Worm (Caenorhabditis elegans) whole organism, L4 larva: ENCODE results near the gene F35C5.3.

ENCODE experiments used
- F26F4.8 ChIP-seq: fragments of 200-800 bp; sonication (Bioruptor generic); conservative IDR thresholded peaks from 2 replicates; pipeline ENCODE4 v1.3.6; 2022; ENCODE audit warnings: missing genetic modification characterization, missing compliant biosample characterization
- Y5F2A.4 ChIP-seq: fragments of 200-800 bp; sonication (Bioruptor generic); optimal IDR thresholded peaks from 2 replicates; lab custom pipeline; 2018; ENCODE audit warnings: mild to moderate bottlenecking, missing genetic modification characterization, missing compliant biosample characterization
- aly-2 ChIP-seq: sonication (generic microtip); optimal IDR thresholded peaks from 2 replicates; lab custom pipeline; 2018; ENCODE audit warnings: missing biosample characterization, missing genetic modification characterization
- ceh-28 ChIP-seq: fragments of 150-350 bp; optimal IDR thresholded peaks from 2 replicates; lab custom pipeline; 2014; ENCODE audit warnings: missing biosample characterization, missing genetic modification reagents, missing genetic modification characterization
- ceh-32 ChIP-seq: sonication (generic microtip); optimal IDR thresholded peaks from 2 replicates; lab custom pipeline; 2016; ENCODE audit warnings: mild to moderate bottlenecking, missing genetic modification characterization, missing compliant biosample characterization; ENCODE audit not compliant: poor library complexity
- hlh-30 ChIP-seq: sonication (generic microtip); optimal IDR thresholded peaks from 2 replicates; lab custom pipeline; 2017; ENCODE audit warnings: antibody characterized with exemption, mild to moderate bottlenecking, missing genetic modification characterization, missing compliant biosample characterization; ENCODE audit not compliant: insufficient read depth
- jun-1 ChIP-seq: fragments of 150-350 bp; optimal IDR thresholded peaks from 2 replicates; lab custom pipeline; 2014; ENCODE audit warnings: missing biosample characterization, missing genetic modification reagents, missing genetic modification characterization
- lir-3 ChIP-seq: sonication (generic microtip); optimal IDR thresholded peaks from 2 replicates; lab custom pipeline; 2016; ENCODE audit warnings: mild to moderate bottlenecking, missing genetic modification characterization, missing compliant biosample characterization
- madf-9 ChIP-seq: fragments of 200-800 bp; sonication (Bioruptor generic); conservative IDR thresholded peaks from 2 replicates; pipeline ENCODE4 v1.3.6; 2022; ENCODE audit warnings: missing genetic modification reagents, missing genetic modification characterization, missing compliant biosample characterization
- nhr-25 ChIP-seq: sonication (generic microtip); optimal IDR thresholded peaks from 2 replicates; lab custom pipeline; 2017; ENCODE audit warnings: missing genetic modification characterization, mild to moderate bottlenecking, missing compliant biosample characterization, antibody characterized with exemption, moderate library complexity, borderline replicate concordance; ENCODE audit not compliant: insufficient read depth
- nhr-6 ChIP-seq: fragments of 150-350 bp; optimal IDR thresholded peaks from 2 replicates; lab custom pipeline; 2014; ENCODE audit warnings: missing biosample characterization, missing genetic modification characterization
- nhr-76 ChIP-seq: fragments of 150-350 bp; optimal IDR thresholded peaks from 2 replicates; lab custom pipeline; 2014; ENCODE audit warnings: missing biosample characterization, missing genetic modification characterization
- pqm-1 ChIP-seq: sonication (generic microtip); optimal IDR thresholded peaks from 2 replicates; lab custom pipeline; 2017; ENCODE audit warnings: missing biosample characterization, missing genetic modification characterization
- snpc-4 ChIP-seq: fragments of 150-350 bp; optimal IDR thresholded peaks from 2 replicates; lab custom pipeline; 2014; ENCODE audit warnings: missing biosample characterization, missing genetic modification characterization
- tag-97 ChIP-seq: fragments of 200-800 bp; sonication (Bioruptor generic); IDR thresholded peaks from 2 replicates; pipeline ENCODE4 v1.3.6; 2022; ENCODE audit warnings: missing genetic modification characterization, missing compliant biosample characterization
- tra-1 ChIP-seq: fragments of 200-800 bp; sonication (Bioruptor generic); IDR thresholded peaks from 2 replicates; pipeline ENCODE4 v1.3.6; 2022; ENCODE audit warnings: missing genetic modification reagents, missing genetic modification characterization, missing compliant biosample characterization
- zfp-3 ChIP-seq: fragments of 200-800 bp; sonication (Bioruptor generic); conservative IDR thresholded peaks from 2 replicates; pipeline ENCODE4 v1.3.6; 2022; ENCODE audit warnings: missing genetic modification reagents, missing genetic modification characterization, missing compliant biosample characterization

F35C5.3 gene

DNA sequence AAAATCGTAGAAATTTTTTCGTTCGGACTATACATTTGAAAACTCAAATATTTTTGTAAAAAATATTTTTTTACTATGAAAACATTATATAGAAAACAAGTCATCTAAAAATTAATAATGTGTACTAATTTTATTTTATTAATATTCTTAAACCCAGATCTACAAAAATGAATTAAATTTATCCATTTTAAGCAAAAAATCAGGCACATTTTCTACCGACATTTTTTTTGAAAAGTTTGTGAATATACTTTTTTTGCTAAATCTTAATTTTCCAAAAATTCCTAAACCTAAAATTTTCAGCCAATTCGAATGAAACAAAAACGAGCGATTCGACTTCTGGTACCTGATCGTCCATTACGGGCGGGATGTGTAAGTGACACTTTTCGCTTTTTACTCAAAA is 51.2 kb downstream of the F35C5.3 start, which contains the start of gene arrd-10:
TSS of gene arrd-10 (plus strand) at position 301 of the 400 bp plus-strand sequence.
- TF ChIP-seq tag-97 (no peak), zfp-3 (no peak), snpc-4 (no peak), ceh-32 (tag; lab: Kevin White, UChicago) (no peak), lir-3 (tag; lab: Kevin White, UChicago) (no peak), nhr-76 (tag; lab: Kevin White, UChicago) (no peak), F26F4.8 (no peak), tra-1 (GFP tag; lab: Robert Waterston, UW) (no peak), jun-1 (tag; lab: Kevin White, UChicago) (no peak), ceh-28 (tag; lab: Kevin White, UChicago) (no peak), hlh-30 (no peak), aly-2 (no peak), pqm-1 (tag; lab: Kevin White, UChicago) (no peak), nhr-6 (tag; lab: Kevin White, UChicago) (no peak), madf-9 (GFP tag; lab: Robert Waterston, UW) (no peak), Y5F2A.4 (GFP tag; lab: Kevin White, UChicago) (no peak), nhr-25 (tag; lab: Kevin White, UChicago) (no peak)
